Fruit fly (Drosophila melanogaster): ENCODE data around the gene Cyp18a1.

The Cyp18a1 gene

dm6 chrX:18682815-18683214, 10.0 kb downstream of the Cyp18a1 start:
- no peak for TF ChIP-seq CG33017 (tag; optimal IDR thresholded peaks at IDR 0.05)
- no peak for TF ChIP-seq CG12768 (GFP tag; optimal IDR thresholded peaks at IDR 0.05)
- peak; percentile 94 for TF ChIP-seq tj (GFP tag; optimal IDR thresholded peaks at IDR 0.05)

dm6 chrX:18681410-18681809, 11.4 kb downstream of the Cyp18a1 start:
- no peak for TF ChIP-seq CG33017 (tag; optimal IDR thresholded peaks at IDR 0.05)
- no peak for TF ChIP-seq CG7101 (tag; optimal IDR thresholded peaks at IDR 0.05)
- TF ChIP-seq ovo (GFP tag; optimal IDR thresholded peaks at IDR 0.05), result no peak

dm6 chrX:18678876-18679275, 14.0 kb downstream of the Cyp18a1 start:
- TF ChIP-seq CG11617 (GFP tag; optimal IDR thresholded peaks at IDR 0.05) (no peak), cic (GFP tag; optimal IDR thresholded peaks at IDR 0.05) (no peak), CG14711 (tag; optimal IDR thresholded peaks at IDR 0.05) (no peak), bab1 (GFP tag; optimal IDR thresholded peaks at IDR 0.05) (no peak), pad (GFP tag; optimal IDR thresholded peaks at IDR 0.05) (no peak), Hr96 (GFP tag; optimal IDR thresholded peaks at IDR 0.05) (no peak), CG1620 (GFP tag; optimal IDR thresholded peaks at IDR 0.05) (no peak), CG12768 (GFP tag; optimal IDR thresholded peaks at IDR 0.05) (no peak), CG7045 (GFP tag; optimal IDR thresholded peaks at IDR 0.05) (no peak), CG5204 (GFP tag; optimal IDR thresholded peaks at IDR 0.05) (no peak), ovo (GFP tag; optimal IDR thresholded peaks at IDR 0.05) (no peak), Mnt (GFP tag; optimal IDR thresholded peaks at IDR 0.05) (no peak), CG33017 (tag; optimal IDR thresholded peaks at IDR 0.05) (no peak)

- TF ChIP-seq bab1 (GFP tag; optimal IDR thresholded peaks at IDR 0.05), result no peak
- no peak for TF ChIP-seq Clk (GFP tag; optimal IDR thresholded peaks at IDR 0.05)
- TF ChIP-seq CG14711 (tag; optimal IDR thresholded peaks at IDR 0.05), result no peak
These were observed 16.1 kb downstream of the Cyp18a1 start for dm6 chrX:18676756-18677155.

- TF ChIP-seq CG1620 (GFP tag; optimal IDR thresholded peaks at IDR 0.05) (no peak), Hr96 (GFP tag; optimal IDR thresholded peaks at IDR 0.05) (no peak), CG14711 (tag; optimal IDR thresholded peaks at IDR 0.05) (no peak), CG5204 (GFP tag; optimal IDR thresholded peaks at IDR 0.05) (no peak), Mnt (GFP tag; optimal IDR thresholded peaks at IDR 0.05) (no peak), pad (GFP tag; optimal IDR thresholded peaks at IDR 0.05) (no peak), CG11617 (GFP tag; optimal IDR thresholded peaks at IDR 0.05) (no peak)
These were observed 17.1 kb downstream of the Cyp18a1 start for dm6 chrX:18675702-18676101.

- TF ChIP-seq toe (GFP tag; optimal IDR thresholded peaks at IDR 0.05), result no peak
- TF ChIP-seq Clk (GFP tag; optimal IDR thresholded peaks at IDR 0.05), result no peak
- no peak for TF ChIP-seq cnc (optimal IDR thresholded peaks at IDR 0.05)
These were observed 17.6 kb downstream of the Cyp18a1 start for dm6 chrX:18675272-18675671.

- TF ChIP-seq Mnt (GFP tag; optimal IDR thresholded peaks at IDR 0.05) (no peak), pad (GFP tag; optimal IDR thresholded peaks at IDR 0.05) (no peak), CG33017 (tag; optimal IDR thresholded peaks at IDR 0.05) (no peak), cnc (optimal IDR thresholded peaks at IDR 0.05) (no peak), CG1620 (GFP tag; optimal IDR thresholded peaks at IDR 0.05) (no peak), Crg-1 (GFP tag; optimal IDR thresholded peaks at IDR 0.05) (no peak), CG5204 (GFP tag; optimal IDR thresholded peaks at IDR 0.05) (no peak), CG7101 (tag; optimal IDR thresholded peaks at IDR 0.05) (no peak), cic (GFP tag; optimal IDR thresholded peaks at IDR 0.05) (no peak), Clk (GFP tag; optimal IDR thresholded peaks at IDR 0.05) (no peak), CG14711 (tag; optimal IDR thresholded peaks at IDR 0.05) (no peak), bab1 (GFP tag; optimal IDR thresholded peaks at IDR 0.05) (no peak), CG12768 (GFP tag; optimal IDR thresholded peaks at IDR 0.05) (no peak), CG7045 (GFP tag; optimal IDR thresholded peaks at IDR 0.05) (no peak)
These were observed 19.8 kb downstream of the Cyp18a1 start for dm6 chrX:18672900-18673529.

dm6 chrX:18671545-18672174, 21.2 kb downstream of the Cyp18a1 start:
- TF ChIP-seq CG1620 (GFP tag; optimal IDR thresholded peaks at IDR 0.05) (no peak), CG11617 (GFP tag; optimal IDR thresholded peaks at IDR 0.05) (no peak), cic (GFP tag; optimal IDR thresholded peaks at IDR 0.05) (no peak), Clk (GFP tag; optimal IDR thresholded peaks at IDR 0.05) (no peak), bab1 (GFP tag; optimal IDR thresholded peaks at IDR 0.05) (no peak), cnc (optimal IDR thresholded peaks at IDR 0.05) (no peak), Mnt (GFP tag; optimal IDR thresholded peaks at IDR 0.05) (no peak), CG5204 (GFP tag; optimal IDR thresholded peaks at IDR 0.05) (no peak), CG7101 (tag; optimal IDR thresholded peaks at IDR 0.05) (no peak), tj (GFP tag; optimal IDR thresholded peaks at IDR 0.05) (no peak), toe (GFP tag; optimal IDR thresholded peaks at IDR 0.05) (no peak), Crg-1 (GFP tag; optimal IDR thresholded peaks at IDR 0.05) (no peak), CG14711 (tag; optimal IDR thresholded peaks at IDR 0.05) (no peak), CG7045 (GFP tag; optimal IDR thresholded peaks at IDR 0.05) (no peak), CG12768 (GFP tag; optimal IDR thresholded peaks at IDR 0.05) (no peak), ovo (GFP tag; optimal IDR thresholded peaks at IDR 0.05) (no peak)

Data from whole organism, adult.